Worm (Caenorhabditis elegans) whole organism, L2 larva: Measurements from ENCODE around the gene fat-3.

Source experiments
- F13H6.1 ChIP-seq: sonication (generic microtip); optimal IDR thresholded peaks from 2 replicates; lab custom pipeline; 2016; ENCODE audit warnings: missing genetic modification characterization, missing compliant biosample characterization
- R02D3.7 ChIP-seq: fragments of 150-350 bp; optimal IDR thresholded peaks from 2 replicates; lab custom pipeline; 2014; ENCODE audit warnings: missing biosample characterization, missing genetic modification characterization
- alr-1 ChIP-seq: fragments of 150-350 bp; optimal IDR thresholded peaks from 2 replicates; lab custom pipeline; 2014; ENCODE audit warnings: missing biosample characterization, missing genetic modification characterization
- aly-2 ChIP-seq: fragments of 150-350 bp; optimal IDR thresholded peaks from 2 replicates; lab custom pipeline; 2014; ENCODE audit warnings: missing biosample characterization, missing genetic modification characterization
- ama-1 ChIP-seq: fragments of 150-350 bp; optimal IDR thresholded peaks from 2 replicates; lab custom pipeline; 2018; ENCODE audit warnings: inconsistent platforms
- blmp-1 ChIP-seq: sonication (generic microtip); optimal IDR thresholded peaks from 2 replicates; lab custom pipeline; 2017; ENCODE audit warnings: missing genetic modification characterization, mild to moderate bottlenecking, missing compliant biosample characterization, antibody characterized with exemption, moderate library complexity; ENCODE audit not compliant: insufficient read depth
- ceh-16 ChIP-seq: fragments of 150-350 bp; optimal IDR thresholded peaks from 2 replicates; lab custom pipeline; 2014; ENCODE audit warnings: missing biosample characterization, missing genetic modification characterization
- ceh-82 ChIP-seq: fragments of 150-350 bp; optimal IDR thresholded peaks from 2 replicates; lab custom pipeline; 2014; ENCODE audit warnings: missing biosample characterization, missing genetic modification characterization
- crh-2 ChIP-seq: sonication (generic microtip); optimal IDR thresholded peaks from 2 replicates; lab custom pipeline; 2017; ENCODE audit warnings: missing biosample characterization, missing genetic modification characterization
- dmd-4 ChIP-seq: sonication (generic microtip); optimal IDR thresholded peaks from 2 replicates; lab custom pipeline; 2017; ENCODE audit warnings: missing biosample characterization, missing genetic modification characterization
- egl-27 ChIP-seq: sonication (generic microtip); optimal IDR thresholded peaks from 3 replicates; lab custom pipeline; 2017; ENCODE audit warnings: missing biosample characterization, missing genetic modification reagents, missing genetic modification characterization
- elt-1 ChIP-seq: fragments of 150-350 bp; optimal IDR thresholded peaks from 2 replicates; lab custom pipeline; 2014; ENCODE audit warnings: missing biosample characterization, missing genetic modification characterization
- elt-3 ChIP-seq: sonication (generic microtip); optimal IDR thresholded peaks from 2 replicates; lab custom pipeline; 2017; ENCODE audit warnings: missing biosample characterization, missing genetic modification characterization
- gmeb-1 ChIP-seq: fragments of 150-350 bp; optimal IDR thresholded peaks from 2 replicates; lab custom pipeline; 2014; ENCODE audit warnings: missing biosample characterization, missing genetic modification characterization
- lin-11 ChIP-seq: fragments of 150-350 bp; sonication (generic microtip); optimal IDR thresholded peaks from 2 replicates; lab custom pipeline; 2014; ENCODE audit warnings: missing biosample characterization, missing genetic modification characterization, inconsistent platforms, mixed read lengths
- lin-13 ChIP-seq: fragments of 150-350 bp; optimal IDR thresholded peaks from 2 replicates; lab custom pipeline; 2014; ENCODE audit warnings: missing biosample characterization, missing genetic modification reagents, missing genetic modification characterization
- lin-39 ChIP-seq: fragments of 150-350 bp; optimal IDR thresholded peaks from 2 replicates; lab custom pipeline; 2014; ENCODE audit warnings: missing biosample characterization, missing genetic modification reagents, missing genetic modification characterization
- lsy-2 ChIP-seq, 2 experiments: fragments of 150-350 bp in 1 of 2; sonication (generic microtip) in 1 of 2; optimal IDR thresholded peaks; 2 replicates each; lab custom pipeline; 2014 to 2017; ENCODE audit warnings: missing biosample characterization in 2 of 2, missing genetic modification characterization in 2 of 2
- mab-5 ChIP-seq: fragments of 150-350 bp; optimal IDR thresholded peaks from 2 replicates; lab custom pipeline; 2014; ENCODE audit warnings: missing biosample characterization, missing genetic modification characterization
- mbf-1 ChIP-seq: sonication (generic microtip); optimal IDR thresholded peaks from 2 replicates; lab custom pipeline; 2017; ENCODE audit warnings: missing biosample characterization, missing genetic modification characterization
- nhr-10 ChIP-seq: sonication (generic microtip); optimal IDR thresholded peaks from 2 replicates; lab custom pipeline; 2017; ENCODE audit warnings: missing biosample characterization, missing genetic modification characterization
- nhr-11 ChIP-seq: fragments of 150-350 bp; optimal IDR thresholded peaks from 2 replicates; lab custom pipeline; 2014; ENCODE audit warnings: missing biosample characterization, missing genetic modification characterization
- nhr-12 ChIP-seq: fragments of 150-350 bp; optimal IDR thresholded peaks from 2 replicates; lab custom pipeline; 2014; ENCODE audit warnings: missing biosample characterization, missing genetic modification characterization
- nhr-129 ChIP-seq: fragments of 150-350 bp; optimal IDR thresholded peaks from 2 replicates; lab custom pipeline; 2014; ENCODE audit warnings: missing biosample characterization, missing genetic modification characterization
- nhr-21 ChIP-seq: fragments of 150-350 bp; optimal IDR thresholded peaks from 2 replicates; lab custom pipeline; 2014; ENCODE audit warnings: missing biosample characterization, missing genetic modification characterization
- nhr-23 ChIP-seq: fragments of 150-350 bp; optimal IDR thresholded peaks from 2 replicates; lab custom pipeline; 2014; ENCODE audit warnings: missing biosample characterization, missing genetic modification reagents, missing genetic modification characterization
- nhr-237 ChIP-seq: fragments of 150-350 bp; optimal IDR thresholded peaks from 2 replicates; lab custom pipeline; 2014; ENCODE audit warnings: missing biosample characterization, missing genetic modification characterization
- nhr-25 ChIP-seq: fragments of 150-350 bp; sonication (generic microtip); optimal IDR thresholded peaks from 3 replicates; lab custom pipeline; 2014; ENCODE audit warnings: missing biosample characterization, missing genetic modification characterization
- nhr-77 ChIP-seq: fragments of 150-350 bp; optimal IDR thresholded peaks from 2 replicates; lab custom pipeline; 2014; ENCODE audit warnings: missing biosample characterization, missing genetic modification characterization
- peb-1 ChIP-seq: fragments of 150-350 bp; optimal IDR thresholded peaks from 2 replicates; lab custom pipeline; 2014; ENCODE audit warnings: missing biosample characterization, missing genetic modification characterization
- sem-4 ChIP-seq: fragments of 150-350 bp; optimal IDR thresholded peaks from 2 replicates; lab custom pipeline; 2014; ENCODE audit warnings: missing biosample characterization, missing genetic modification reagents, missing genetic modification characterization
- skn-1 ChIP-seq: sonication (generic microtip); optimal IDR thresholded peaks from 2 replicates; lab custom pipeline; 2017; ENCODE audit warnings: missing biosample characterization, missing genetic modification characterization
- sma-3 ChIP-seq: sonication (generic microtip); optimal IDR thresholded peaks from 2 replicates; lab custom pipeline; 2016; ENCODE audit warnings: missing genetic modification reagents, missing genetic modification characterization, missing compliant biosample characterization
- sma-9 ChIP-seq, 2 experiments: fragments of 150-350 bp in 1 of 2; sonication (generic microtip) in 1 of 2; optimal IDR thresholded peaks; 2 replicates each; lab custom pipeline; 2014 to 2016; ENCODE audit warnings: missing genetic modification characterization in 2 of 2, mild to moderate bottlenecking in 1 of 2, missing biosample characterization in 1 of 2, missing compliant biosample characterization in 1 of 2, missing genetic modification reagents in 1 of 2, moderate library complexity in 1 of 2
- snpc-4 ChIP-seq: fragments of 150-350 bp; optimal IDR thresholded peaks from 2 replicates; lab custom pipeline; 2014; ENCODE audit warnings: missing biosample characterization, missing genetic modification characterization
- unc-55 ChIP-seq: fragments of 150-350 bp; sonication (generic microtip); optimal IDR thresholded peaks from 3 replicates; lab custom pipeline; 2014; ENCODE audit warnings: missing biosample characterization, missing genetic modification reagents, missing genetic modification characterization
- unc-62 ChIP-seq: fragments of 150-350 bp; optimal IDR thresholded peaks from 2 replicates; lab custom pipeline; 2014; ENCODE audit warnings: missing biosample characterization, missing genetic modification reagents, missing genetic modification characterization
- zag-1 ChIP-seq: fragments of 150-350 bp; optimal IDR thresholded peaks from 2 replicates; lab custom pipeline; 2014; ENCODE audit warnings: missing biosample characterization, missing genetic modification characterization
- ztf-1 ChIP-seq: fragments of 200-800 bp; sonication (Bioruptor generic); conservative IDR thresholded peaks from 2 replicates; pipeline ENCODE4 v1.3.6; 2022; ENCODE audit warnings: missing genetic modification characterization, missing compliant biosample characterization
- ztf-11 ChIP-seq: sonication (generic microtip); optimal IDR thresholded peaks from 2 replicates; lab custom pipeline; 2017; ENCODE audit warnings: missing biosample characterization, missing genetic modification characterization

Gene fat-3

ce11 chrIV:9842071-9842470 is 39.2 kb downstream of the fat-3 start, which contains the start of gene K07F5.17:
Gene K07F5.17, plus strand, starts transcription at chrIV:9842371.
- TF ChIP-seq aly-2 (tag; lab: Kevin White, UChicago) (no peak), alr-1 (tag; lab: Kevin White, UChicago) (no peak), blmp-1 (tag; lab: Kevin White, UChicago) (no peak), mbf-1 (no peak), elt-1 (tag; lab: Kevin White, UChicago) (no peak), ceh-16 (no peak), elt-3 (no peak), egl-27 (tag; lab: Kevin White, UChicago) (no peak), R02D3.7 (no peak), ztf-1 (no peak), skn-1 (tag; lab: Kevin White, UChicago) (no peak), nhr-12 (tag; lab: Kevin White, UChicago) (no peak), lin-13 (GFP tag; lab: Kevin White, UChicago) (no peak)

- TF ChIP-seq ceh-16 (no peak), unc-62 (GFP tag; lab: Kevin White, UChicago) (no peak), nhr-25 (tag; lab: Kevin White, UChicago) (no peak), F13H6.1 (tag; lab: Kevin White, UChicago) (no peak)
Observed at ce11 chrIV:9843760-9844159, 40.9 kb downstream of the fat-3 start, which contains the start of gene nspd-2. Gene nspd-2, plus strand, starts transcription at chrIV:9844060.

ce11 chrIV:9846574-9846973 is 43.8 kb downstream of the fat-3 start, which contains the start of gene K07F5.6:
Gene K07F5.6, minus strand, starts transcription at chrIV:9846674.
- no peak for TF ChIP-seq skn-1 (tag; lab: Kevin White, UChicago)
- TF ChIP-seq gmeb-1 (tag; lab: Kevin White, UChicago), result no peak
- TF ChIP-seq snpc-4 (tag; lab: Kevin White, UChicago), result no peak
- TF ChIP-seq ama-1 (lab: Kevin White, UChicago), result no peak
- no peak for TF ChIP-seq ztf-1
- no peak for TF ChIP-seq lsy-2 (tag; optimal IDR thresholded peaks at IDR 0.05; lab: Kevin White, UChicago)
- TF ChIP-seq lin-39, result no peak
- no peak for TF ChIP-seq ztf-11 (tag; lab: Kevin White, UChicago)

ce11 chrIV:9848075-9848474 is 45.3 kb downstream of the fat-3 start, which contains the start of gene K07F5.7:
Gene K07F5.7, minus strand, starts transcription at chrIV:9848175.
- TF ChIP-seq nhr-129 (no peak), F13H6.1 (tag; lab: Kevin White, UChicago) (no peak), nhr-25 (tag; lab: Kevin White, UChicago) (no peak), ceh-16 (no peak), sma-3 (GFP tag; lab: Kevin White, UChicago) (no peak)

ce11 chrIV:9849624-9850023 is 46.8 kb downstream of the fat-3 start, which contains the start of gene K07F5.8:
Gene K07F5.8, minus strand, starts transcription at chrIV:9849724.
- no peak for TF ChIP-seq unc-55 (GFP tag; lab: Kevin White, UChicago)
- TF ChIP-seq dmd-4, result no peak
- TF ChIP-seq ama-1 (lab: Kevin White, UChicago), result no peak
- no peak for TF ChIP-seq mab-5 (tag; lab: Kevin White, UChicago)
- TF ChIP-seq nhr-10 (tag; lab: Kevin White, UChicago), result no peak
- no peak for TF ChIP-seq nhr-12 (tag; lab: Kevin White, UChicago)
- TF ChIP-seq sma-9 (GFP tag; optimal IDR thresholded peaks at IDR 0.05; lab: Kevin White, UChicago), result no peak
- TF ChIP-seq sma-9 (tag; optimal IDR thresholded peaks at IDR 0.05; lab: Kevin White, UChicago), result no peak
- TF ChIP-seq lsy-2 (tag; optimal IDR thresholded peaks at IDR 0.05; lab: Kevin White, UChicago), result no peak
- no peak for TF ChIP-seq lin-13 (GFP tag; lab: Kevin White, UChicago)
- no peak for TF ChIP-seq lin-11 (tag; lab: Kevin White, UChicago)
- no peak for TF ChIP-seq unc-62 (GFP tag; lab: Kevin White, UChicago)
- no peak for TF ChIP-seq F13H6.1 (tag; lab: Kevin White, UChicago)
- no peak for TF ChIP-seq ztf-1
- no peak for TF ChIP-seq ceh-82
- no peak for TF ChIP-seq crh-2 (tag; lab: Kevin White, UChicago)

ce11 chrIV:9850931-9851330 is 48.1 kb downstream of the fat-3 start, which contains the start of gene ssp-10:
Gene ssp-10, minus strand, starts transcription at chrIV:9851031.
- TF ChIP-seq zag-1, result no peak
- no peak for TF ChIP-seq nhr-237 (tag; lab: Kevin White, UChicago)
- no peak for TF ChIP-seq skn-1 (tag; lab: Kevin White, UChicago)
- TF ChIP-seq alr-1 (tag; lab: Kevin White, UChicago), result no peak
- no peak for TF ChIP-seq peb-1
- no peak for TF ChIP-seq snpc-4 (tag; lab: Kevin White, UChicago)
- TF ChIP-seq sem-4 (tag; lab: Kevin White, UChicago), result no peak
- TF ChIP-seq F13H6.1 (tag; lab: Kevin White, UChicago), result no peak
- no peak for TF ChIP-seq ztf-11 (tag; lab: Kevin White, UChicago)
- TF ChIP-seq nhr-11 (tag; lab: Kevin White, UChicago), result no peak
- no peak for TF ChIP-seq nhr-23 (tag; lab: Kevin White, UChicago)
- no peak for TF ChIP-seq unc-55 (GFP tag; lab: Kevin White, UChicago)
- no peak for TF ChIP-seq sma-9 (GFP tag; optimal IDR thresholded peaks at IDR 0.05; lab: Kevin White, UChicago)
- TF ChIP-seq sma-9 (tag; optimal IDR thresholded peaks at IDR 0.05; lab: Kevin White, UChicago), result no peak
- no peak for TF ChIP-seq lsy-2 (tag; optimal IDR thresholded peaks at IDR 0.05; lab: Kevin White, UChicago)
- no peak for TF ChIP-seq nhr-21 (tag; lab: Kevin White, UChicago)
- no peak for TF ChIP-seq nhr-77 (tag; lab: Kevin White, UChicago)
- TF ChIP-seq elt-1 (tag; lab: Kevin White, UChicago), result no peak
